Fruit fly (Drosophila melanogaster): ENCODE measurements around the gene CG16749.

CG16749 gene

DNA sequence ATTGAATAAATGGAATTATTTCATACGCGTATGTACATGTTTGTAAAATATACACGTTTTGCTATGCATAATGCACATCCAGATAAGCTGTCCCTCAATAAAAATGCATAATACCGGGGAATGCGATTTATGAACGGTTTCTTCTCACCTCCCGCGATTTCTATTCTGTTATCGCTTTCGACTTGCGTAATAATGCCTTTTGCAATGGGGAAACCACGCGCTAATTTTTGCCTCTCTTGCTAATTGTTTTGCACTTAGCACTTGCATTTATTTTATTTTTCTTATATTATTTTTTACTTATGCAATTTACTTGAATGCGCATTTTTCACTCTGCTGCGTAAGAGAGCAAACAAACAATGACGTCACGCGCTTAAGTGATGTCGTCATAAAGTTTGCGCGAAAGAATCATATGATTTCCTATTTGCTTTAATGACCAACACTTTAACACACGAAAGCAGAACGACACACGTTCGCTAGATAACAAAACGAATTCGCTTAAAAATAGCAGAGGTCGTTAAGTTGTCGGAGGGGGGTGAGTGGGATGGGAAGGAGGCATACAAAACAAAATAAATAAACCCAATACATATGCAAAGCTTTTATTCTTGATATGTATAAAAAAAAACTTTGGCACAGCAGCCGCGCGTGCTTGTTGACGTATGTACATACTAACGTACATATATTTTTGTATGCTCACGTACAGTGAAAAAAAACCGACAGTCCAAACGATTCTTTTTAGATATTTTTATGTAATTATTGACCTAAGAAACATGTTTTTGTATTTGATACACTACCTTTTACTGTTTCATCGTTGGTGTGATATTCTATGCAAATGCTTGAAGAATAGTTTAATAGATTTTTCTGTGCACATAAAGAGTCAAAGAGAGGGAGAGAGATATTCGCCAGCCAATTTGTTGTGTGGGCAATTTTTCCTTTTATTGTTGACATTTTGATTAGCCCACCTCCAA lies 20.0 kb upstream of the CG16749 start:
- TF ChIP-seq psq (optimal IDR thresholded peaks at IDR 0.05) (no peak), insv (optimal IDR thresholded peaks at IDR 0.05) (no peak), Myc (optimal IDR thresholded peaks at IDR 0.05) (no peak)

DNA sequence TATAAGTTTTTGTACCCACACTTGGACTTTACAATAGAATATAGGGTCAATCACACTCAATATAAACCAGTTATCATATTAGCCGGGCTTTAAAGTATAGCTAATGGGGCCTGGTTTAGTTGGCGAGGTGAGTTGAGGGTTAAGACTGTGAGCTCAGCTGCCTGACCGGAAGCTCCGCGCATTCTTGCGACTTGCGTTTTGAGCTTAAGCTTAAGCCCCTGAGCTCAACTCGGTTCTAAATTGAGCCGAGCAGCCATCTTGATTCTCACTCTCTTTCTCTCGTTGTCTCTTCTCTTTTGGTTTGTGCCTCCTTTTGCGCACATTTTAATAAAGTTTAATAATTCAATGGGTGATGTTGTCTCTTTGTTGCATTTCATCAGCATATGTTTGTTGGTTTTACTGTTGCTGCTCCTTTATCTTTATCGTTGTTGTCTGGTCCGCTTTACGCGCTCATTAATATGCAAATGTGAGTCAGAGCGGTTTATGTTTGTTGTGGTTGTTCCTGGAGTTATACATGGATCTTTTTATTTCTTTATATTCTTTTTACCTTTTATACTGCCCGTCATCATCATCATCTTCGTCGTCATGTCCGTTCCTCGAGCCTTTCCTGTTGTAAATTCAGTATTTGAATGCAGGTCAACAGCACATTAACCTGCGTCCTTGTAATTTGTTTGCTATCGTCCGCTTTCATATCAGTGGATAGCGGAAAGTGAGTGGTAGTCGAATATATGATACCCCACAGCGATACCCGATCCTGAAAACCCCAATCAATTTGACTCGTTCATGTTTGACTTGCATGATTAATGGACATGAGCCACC lies 19.1 kb upstream of the CG16749 start:
- TF ChIP-seq insv (optimal IDR thresholded peaks at IDR 0.05), result no peak
- TF ChIP-seq Myc (optimal IDR thresholded peaks at IDR 0.05), result no peak
- no peak for TF ChIP-seq h (optimal IDR thresholded peaks at IDR 0.05)
- no peak for TF ChIP-seq ttk (optimal IDR thresholded peaks at IDR 0.05)
- TF ChIP-seq Sin3A (optimal IDR thresholded peaks at IDR 0.05), result no peak
- TF ChIP-seq psq (optimal IDR thresholded peaks at IDR 0.05), result no peak

DNA sequence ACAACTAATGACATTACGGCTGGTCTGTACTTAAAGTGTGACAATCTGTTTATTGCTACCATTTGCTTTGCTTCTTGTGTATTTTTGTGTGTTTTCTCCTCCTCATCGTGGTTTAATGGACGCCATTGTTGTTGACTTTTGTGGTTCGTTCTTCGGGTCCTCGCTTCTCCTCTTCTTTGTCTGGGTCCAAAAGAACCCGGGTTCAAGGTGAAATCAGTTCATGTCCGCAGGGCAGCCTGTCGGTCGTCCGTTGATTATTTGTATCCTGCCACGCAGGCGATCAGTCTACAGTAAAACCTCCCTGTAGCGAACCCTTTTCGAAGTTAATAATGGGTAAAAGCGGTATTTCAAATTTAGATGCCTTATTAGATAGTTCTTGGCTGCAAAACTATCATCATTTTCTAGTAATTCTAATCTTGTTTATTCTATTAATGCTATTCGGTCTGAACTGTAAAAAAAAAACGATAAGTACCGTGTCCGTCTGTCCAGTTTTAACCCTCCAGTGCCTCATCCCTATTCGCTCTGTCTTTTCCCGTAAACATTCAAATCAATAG lies 17.7 kb upstream of the CG16749 start:
- TF ChIP-seq ttk (optimal IDR thresholded peaks at IDR 0.05) (no peak), Myc (optimal IDR thresholded peaks at IDR 0.05) (no peak), insv (optimal IDR thresholded peaks at IDR 0.05) (no peak), psq (optimal IDR thresholded peaks at IDR 0.05) (no peak), h (optimal IDR thresholded peaks at IDR 0.05) (no peak), Sin3A (optimal IDR thresholded peaks at IDR 0.05) (no peak)

DNA sequence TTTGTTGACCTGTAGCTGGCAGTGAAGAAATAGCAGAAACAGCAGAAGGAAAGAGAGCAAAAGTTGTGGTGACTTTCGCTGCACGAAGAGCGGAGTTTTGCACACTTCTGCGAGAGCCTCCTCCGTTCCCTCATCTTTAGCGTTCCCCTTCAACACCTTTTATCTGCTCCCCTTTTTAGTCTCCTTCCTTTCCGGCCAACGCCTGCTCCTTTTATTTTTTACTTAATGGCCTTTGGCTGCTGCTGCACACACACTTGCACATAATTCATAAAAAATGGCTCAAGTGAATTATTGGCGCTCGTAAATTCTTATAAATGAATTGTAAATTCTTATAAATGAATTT lies 16.7 kb upstream of the CG16749 start:
- TF ChIP-seq psq (optimal IDR thresholded peaks at IDR 0.05) (no peak), ttk (optimal IDR thresholded peaks at IDR 0.05) (no peak), insv (optimal IDR thresholded peaks at IDR 0.05) (no peak), Myc (optimal IDR thresholded peaks at IDR 0.05) (no peak), Sin3A (optimal IDR thresholded peaks at IDR 0.05) (no peak), h (optimal IDR thresholded peaks at IDR 0.05) (no peak)

DNA sequence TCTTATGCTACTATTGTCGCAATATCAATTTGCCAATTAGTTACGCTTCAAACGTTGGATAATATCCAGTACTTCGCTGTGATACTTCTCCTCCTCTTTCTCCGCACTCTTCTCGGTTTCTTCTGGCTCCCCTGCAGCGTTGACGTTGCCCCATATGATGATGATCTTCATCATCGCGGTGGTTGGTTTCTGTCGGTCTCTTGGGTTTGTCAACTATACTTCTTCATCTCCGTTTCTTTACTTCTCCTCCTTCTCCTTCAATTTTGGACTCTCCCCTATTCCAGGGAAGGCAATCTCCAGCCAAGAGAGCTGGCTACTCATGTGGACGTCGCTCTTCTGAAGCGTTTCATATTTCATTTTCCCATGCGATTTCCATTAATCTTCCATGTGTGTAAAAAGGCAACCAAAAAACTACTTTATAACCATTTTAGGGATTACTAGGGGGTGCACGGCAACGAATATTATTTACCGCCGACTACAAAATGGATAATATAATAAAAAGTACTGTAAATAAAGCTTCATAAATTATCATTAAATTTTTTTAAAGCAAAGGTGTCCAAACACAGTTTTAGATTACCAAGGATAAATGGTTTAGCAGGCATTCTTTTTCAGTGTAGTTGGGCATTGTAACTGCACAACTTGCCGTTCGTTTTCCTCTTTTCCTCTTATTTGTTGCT lies 16.2 kb upstream of the CG16749 start:
- TF ChIP-seq ttk (optimal IDR thresholded peaks at IDR 0.05) (no peak), Sin3A (optimal IDR thresholded peaks at IDR 0.05) (no peak), psq (optimal IDR thresholded peaks at IDR 0.05) (no peak), h (optimal IDR thresholded peaks at IDR 0.05) (no peak)

DNA sequence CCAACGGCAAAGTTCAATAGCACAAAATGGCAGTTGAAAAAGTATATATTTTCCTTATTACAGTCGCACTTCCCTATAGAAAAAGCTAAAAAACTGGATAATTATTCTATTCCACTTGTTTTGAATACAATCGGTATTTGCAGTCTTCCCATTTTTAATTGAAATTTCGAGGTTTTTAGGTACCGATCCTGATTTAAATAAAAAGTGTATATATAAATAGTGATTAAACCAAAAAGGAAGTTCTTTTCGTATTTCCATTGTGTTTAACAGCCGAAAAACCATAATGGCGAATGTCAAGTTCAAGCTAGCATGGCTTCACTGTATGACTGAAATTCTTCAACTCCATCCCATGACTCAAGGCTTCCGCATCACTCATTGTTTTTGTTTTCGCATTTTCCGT lies 14.9 kb upstream of the CG16749 start:
- TF ChIP-seq Sin3A (optimal IDR thresholded peaks at IDR 0.05), result no peak
- TF ChIP-seq h (optimal IDR thresholded peaks at IDR 0.05), result no peak
- TF ChIP-seq insv (optimal IDR thresholded peaks at IDR 0.05), result no peak
- TF ChIP-seq Myc (optimal IDR thresholded peaks at IDR 0.05), result no peak
- TF ChIP-seq ttk (optimal IDR thresholded peaks at IDR 0.05), result no peak
- TF ChIP-seq psq (optimal IDR thresholded peaks at IDR 0.05), result no peak

DNA sequence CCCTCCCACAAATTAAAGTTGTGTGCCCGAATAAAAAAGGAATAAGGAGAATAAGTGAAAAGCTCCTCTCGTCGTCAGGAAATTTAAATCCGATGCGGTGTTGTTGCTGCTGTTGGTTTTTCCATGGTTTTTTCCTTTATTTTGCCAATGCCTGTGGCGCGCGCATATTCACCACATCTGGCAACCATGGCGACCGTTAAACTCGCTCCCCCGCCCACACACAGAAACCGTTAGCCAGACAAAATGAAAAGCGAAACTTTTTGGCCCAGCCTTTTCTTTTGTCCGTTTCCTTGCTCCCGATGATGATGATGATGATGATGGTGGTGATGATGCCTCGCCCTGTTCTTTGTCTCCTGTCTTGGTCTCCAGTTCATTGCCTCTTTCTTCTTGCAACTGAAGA lies 14.2 kb upstream of the CG16749 start:
- TF ChIP-seq Myc (optimal IDR thresholded peaks at IDR 0.05) (no peak), Sin3A (optimal IDR thresholded peaks at IDR 0.05) (no peak), psq (optimal IDR thresholded peaks at IDR 0.05) (no peak), ttk (optimal IDR thresholded peaks at IDR 0.05) (no peak), insv (optimal IDR thresholded peaks at IDR 0.05) (no peak), h (optimal IDR thresholded peaks at IDR 0.05) (no peak)

DNA sequence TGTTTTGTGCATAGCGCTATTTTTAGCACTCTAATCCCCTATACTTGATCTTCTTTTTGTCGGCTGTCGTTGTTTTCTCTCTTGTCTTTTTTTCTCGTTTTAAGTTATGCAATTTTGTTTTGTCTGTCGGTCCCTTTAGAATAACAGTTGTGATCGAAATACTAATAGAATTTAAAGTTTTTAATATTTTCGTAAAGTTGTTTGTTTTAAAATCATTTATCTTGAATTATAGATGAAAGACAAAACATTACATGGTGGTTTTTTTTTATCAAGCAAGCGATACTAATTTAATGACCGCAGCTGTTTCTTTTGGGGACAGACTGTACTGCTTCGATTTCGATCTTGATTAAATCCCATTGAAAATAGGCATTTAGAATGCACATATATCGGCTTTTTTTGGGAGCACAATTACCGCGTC lies 13.1 kb upstream of the CG16749 start:
- no peak for TF ChIP-seq h (optimal IDR thresholded peaks at IDR 0.05)
- TF ChIP-seq ttk (optimal IDR thresholded peaks at IDR 0.05), result no peak
- no peak for TF ChIP-seq insv (optimal IDR thresholded peaks at IDR 0.05)
- no peak for TF ChIP-seq Sin3A (optimal IDR thresholded peaks at IDR 0.05)
- no peak for TF ChIP-seq Myc (optimal IDR thresholded peaks at IDR 0.05)
- no peak for TF ChIP-seq psq (optimal IDR thresholded peaks at IDR 0.05)

DNA sequence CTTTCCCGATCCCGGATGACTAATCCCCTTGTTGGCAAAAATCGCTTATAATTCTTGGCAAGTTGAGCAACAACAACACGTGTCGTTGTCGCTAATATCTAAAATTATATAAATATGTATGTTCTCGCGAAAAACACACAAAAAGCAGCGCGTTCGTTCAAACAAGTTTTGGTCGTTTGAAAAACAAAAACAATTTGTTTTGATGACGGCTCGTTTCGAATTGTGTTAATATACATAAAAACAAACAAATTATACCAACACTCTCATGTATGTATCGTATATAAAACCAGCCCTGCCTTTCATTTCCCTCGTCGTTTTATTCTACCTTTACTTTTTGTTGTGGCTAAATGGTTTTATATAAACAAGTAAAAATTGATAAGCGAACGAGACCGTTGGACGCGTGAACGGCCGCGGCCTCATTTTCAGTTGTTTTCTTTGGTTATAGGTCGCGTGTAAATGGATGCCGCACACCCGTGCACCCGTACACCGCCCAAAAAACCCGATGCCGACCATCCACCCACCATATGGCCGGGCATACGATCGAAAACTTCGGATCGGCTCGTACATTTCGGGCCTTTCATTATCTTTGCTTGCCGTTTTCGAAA lies 12.6 kb upstream of the CG16749 start:
- TF ChIP-seq Sin3A (optimal IDR thresholded peaks at IDR 0.05), result no peak
- TF ChIP-seq Myc (optimal IDR thresholded peaks at IDR 0.05), result no peak
- no peak for TF ChIP-seq h (optimal IDR thresholded peaks at IDR 0.05)
- no peak for TF ChIP-seq psq (optimal IDR thresholded peaks at IDR 0.05)
- TF ChIP-seq ttk (optimal IDR thresholded peaks at IDR 0.05), result no peak
- TF ChIP-seq insv (optimal IDR thresholded peaks at IDR 0.05), result no peak

DNA sequence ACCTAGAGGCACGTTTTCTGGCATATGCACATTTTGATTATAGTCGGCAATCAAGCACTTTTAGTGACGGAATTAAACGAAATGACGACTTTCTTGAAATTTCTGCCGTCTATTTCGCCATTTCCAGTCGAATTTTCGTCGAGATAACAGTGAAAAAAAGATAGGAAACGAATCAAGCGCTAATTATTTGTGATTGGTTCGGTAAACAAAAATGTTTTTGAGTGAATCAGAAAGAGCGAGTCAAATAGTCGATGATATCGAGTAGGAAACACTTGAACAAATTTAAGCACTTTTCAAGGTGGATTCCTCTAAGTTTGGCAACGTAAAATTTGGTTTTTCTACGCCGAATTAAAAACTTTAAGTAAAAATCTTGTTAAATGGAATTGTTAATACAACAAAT lies 12.0 kb upstream of the CG16749 start:
- TF ChIP-seq Sin3A (optimal IDR thresholded peaks at IDR 0.05) (no peak), h (optimal IDR thresholded peaks at IDR 0.05) (no peak), ttk (optimal IDR thresholded peaks at IDR 0.05) (no peak), insv (optimal IDR thresholded peaks at IDR 0.05) (no peak), psq (optimal IDR thresholded peaks at IDR 0.05) (no peak), Myc (optimal IDR thresholded peaks at IDR 0.05) (no peak)

DNA sequence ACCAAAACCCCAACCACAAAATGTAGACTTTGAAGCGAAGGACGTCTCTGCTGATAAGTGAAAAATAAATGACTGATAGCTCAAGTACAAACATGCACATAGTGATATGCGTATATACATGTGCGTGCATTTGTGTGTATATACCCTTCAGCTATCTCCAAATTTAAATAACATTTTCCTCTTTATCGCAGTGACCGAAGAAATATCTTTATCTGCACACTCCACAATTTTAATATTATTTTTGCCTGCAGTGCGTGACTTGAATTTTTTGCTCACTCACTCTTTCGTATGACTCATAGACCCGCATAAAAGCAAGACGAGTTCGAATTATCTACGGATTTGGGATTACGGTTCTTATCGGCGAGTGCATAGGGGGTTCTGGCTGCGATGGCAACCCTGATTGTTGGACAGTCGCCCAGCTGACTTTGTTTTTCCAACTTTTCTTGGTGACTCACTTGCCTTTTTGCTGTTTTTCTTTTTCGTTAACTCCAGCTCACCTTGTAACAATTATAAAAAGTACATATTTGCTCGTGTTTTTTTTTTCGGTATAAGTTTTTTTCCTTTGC lies 11.4 kb upstream of the CG16749 start:
- TF ChIP-seq insv (optimal IDR thresholded peaks at IDR 0.05) (no peak), psq (optimal IDR thresholded peaks at IDR 0.05) (no peak), Myc (optimal IDR thresholded peaks at IDR 0.05) (no peak), ttk (optimal IDR thresholded peaks at IDR 0.05) (no peak), Sin3A (optimal IDR thresholded peaks at IDR 0.05) (no peak), h (optimal IDR thresholded peaks at IDR 0.05) (no peak)
